Worm (Caenorhabditis elegans) whole organism, late embryonic: Measurements from ENCODE around the gene daf-37.

Experiments
- ama-1 ChIP-seq: fragments of 150-350 bp; optimal IDR thresholded peaks from 2 replicates; lab custom pipeline; 2014
- ceh-19 ChIP-seq: fragments of 200-800 bp; sonication (Bioruptor generic); optimal IDR thresholded peaks from 2 replicates; lab custom pipeline; 2018; ENCODE audit warnings: mild to moderate bottlenecking, missing genetic modification characterization, missing compliant biosample characterization
- che-1 ChIP-seq: sonication (generic microtip); optimal IDR thresholded peaks from 2 replicates; lab custom pipeline; 2016; ENCODE audit warnings: mild to moderate bottlenecking, missing genetic modification characterization, missing compliant biosample characterization
- dmd-4 ChIP-seq: sonication (generic microtip); optimal IDR thresholded peaks from 2 replicates; lab custom pipeline; 2016; ENCODE audit warnings: borderline replicate concordance, missing genetic modification characterization, missing compliant biosample characterization
- dve-1 ChIP-seq: sonication (generic microtip); optimal IDR thresholded peaks from 2 replicates; lab custom pipeline; 2017; ENCODE audit warnings: antibody characterized with exemption, mild to moderate bottlenecking, missing genetic modification characterization, missing compliant biosample characterization
- ets-4 ChIP-seq: sonication (generic microtip); optimal IDR thresholded peaks from 2 replicates; lab custom pipeline; 2016; ENCODE audit warnings: missing genetic modification characterization, missing compliant biosample characterization
- fkh-10 ChIP-seq: fragments of 150-350 bp; optimal IDR thresholded peaks from 2 replicates; lab custom pipeline; 2014; ENCODE audit warnings: missing biosample characterization, missing genetic modification reagents, missing genetic modification characterization
- hlh-8 ChIP-seq: sonication (generic microtip); optimal IDR thresholded peaks from 2 replicates; lab custom pipeline; 2016; ENCODE audit warnings: missing genotype, missing genetic modification characterization, missing compliant biosample characterization
- nhr-11 ChIP-seq: fragments of 150-350 bp; optimal IDR thresholded peaks from 2 replicates; lab custom pipeline; 2014; ENCODE audit warnings: missing biosample characterization, missing genetic modification characterization
- pha-4 ChIP-seq: fragments of 150-350 bp; optimal IDR thresholded peaks from 2 replicates; lab custom pipeline; 2018; ENCODE audit warnings: missing biosample characterization, missing genetic modification reagents, missing genetic modification characterization
- sox-2 ChIP-seq: fragments of 200-800 bp; sonication (Bioruptor generic); IDR thresholded peaks from 2 replicates; pipeline ENCODE4 v1.3.6; 2022; ENCODE audit warnings: missing genetic modification reagents, missing genetic modification characterization, missing compliant biosample characterization

DNA sequence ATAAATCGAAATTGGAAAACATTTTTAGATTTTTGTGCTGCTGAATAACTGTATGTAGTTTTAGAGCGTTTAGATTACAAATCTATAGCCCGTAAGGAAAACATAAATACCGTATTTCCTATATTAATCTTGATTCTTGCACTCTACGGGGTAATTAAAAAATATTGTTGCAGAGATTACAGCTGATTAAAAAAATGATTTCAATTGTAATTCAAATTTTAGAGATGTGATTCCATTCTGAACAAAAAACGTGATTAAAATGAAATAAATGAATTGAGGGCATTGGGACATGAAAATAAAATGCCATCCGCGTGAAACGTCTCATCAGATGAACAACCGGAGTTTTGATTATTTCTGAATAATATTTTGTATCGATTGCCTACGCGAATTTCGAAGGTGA, 15.5 kb downstream of the daf-37 start, which contains the start of gene cpb-2:
- TF ChIP-seq sox-2 (GFP tag; lab: Robert Waterston, UW) (no peak), nhr-11 (tag; lab: Kevin White, UChicago) (no peak), pha-4 (tag; lab: Kevin White, UChicago) (no peak), dve-1 (tag; lab: Kevin White, UChicago) (no peak), che-1 (tag; lab: Kevin White, UChicago) (no peak), ama-1 (lab: Kevin White, UChicago) (no peak), ceh-19 (GFP tag; lab: Kevin White, UChicago) (no peak), hlh-8 (tag; lab: Kevin White, UChicago) (no peak), fkh-10 (no peak), dmd-4 (no peak), ets-4 (tag; lab: Kevin White, UChicago) (no peak)
